Worm (Caenorhabditis elegans) whole organism, late embryonic: Measurements from ENCODE around the gene rib-1.

Experiments
- F13H6.1 ChIP-seq: sonication (generic microtip); optimal IDR thresholded peaks from 2 replicates; lab custom pipeline; 2016; ENCODE audit warnings: missing genetic modification characterization, missing compliant biosample characterization
- T23F11.4 ChIP-seq: fragments of 200-800 bp; sonication (Bioruptor generic); optimal IDR thresholded peaks from 2 replicates; lab custom pipeline; 2018; ENCODE audit warnings: mild to moderate bottlenecking, missing genetic modification characterization, missing compliant biosample characterization
- ama-1 ChIP-seq: fragments of 150-350 bp; optimal IDR thresholded peaks from 2 replicates; lab custom pipeline; 2014
- ceh-2 ChIP-seq: sonication (generic microtip); optimal IDR thresholded peaks from 2 replicates; lab custom pipeline; 2016; ENCODE audit warnings: missing genotype, missing genetic modification characterization, missing compliant biosample characterization
- fkh-10 ChIP-seq: fragments of 150-350 bp; optimal IDR thresholded peaks from 2 replicates; lab custom pipeline; 2014; ENCODE audit warnings: missing biosample characterization, missing genetic modification reagents, missing genetic modification characterization
- hlh-15 ChIP-seq: sonication (generic microtip); optimal IDR thresholded peaks from 2 replicates; lab custom pipeline; 2016; ENCODE audit warnings: missing genetic modification characterization, missing compliant biosample characterization
- madf-2 ChIP-seq: sonication (generic microtip); optimal IDR thresholded peaks from 2 replicates; lab custom pipeline; 2017; ENCODE audit warnings: missing genetic modification characterization, missing compliant biosample characterization
- mec-3 ChIP-seq: sonication (generic microtip); optimal IDR thresholded peaks from 2 replicates; lab custom pipeline; 2016; ENCODE audit warnings: borderline replicate concordance, missing genetic modification characterization, missing compliant biosample characterization
- nfya-1 ChIP-seq: sonication (generic microtip); optimal IDR thresholded peaks from 2 replicates; lab custom pipeline; 2017; ENCODE audit warnings: missing genetic modification characterization, mild to moderate bottlenecking, missing compliant biosample characterization, antibody characterized with exemption, moderate library complexity
- rnt-1 ChIP-seq: sonication (generic microtip); optimal IDR thresholded peaks from 2 replicates; lab custom pipeline; 2016; ENCODE audit warnings: missing genetic modification characterization, missing compliant biosample characterization
- tbx-2 ChIP-seq: sonication (generic microtip); optimal IDR thresholded peaks from 2 replicates; lab custom pipeline; 2016; ENCODE audit warnings: missing genetic modification characterization, missing compliant biosample characterization

ce11 chrIV:11565022-11565421 is 13.6 kb upstream of the rib-1 start:
- TF ChIP-seq ama-1 (no peak), fkh-10 (GFP tag; lab: Kevin White, UChicago) (no peak), nfya-1 (tag; lab: Kevin White, UChicago) (no peak), ceh-2 (tag; lab: Kevin White, UChicago) (no peak), mec-3 (tag; lab: Kevin White, UChicago) (peak; percentile 63), F13H6.1 (no peak), tbx-2 (tag; lab: Kevin White, UChicago) (no peak), madf-2 (tag; lab: Kevin White, UChicago) (no peak), rnt-1 (tag; lab: Kevin White, UChicago) (no peak), hlh-15 (tag; lab: Kevin White, UChicago) (no peak), T23F11.4 (no peak)
